Fruit fly (Drosophila melanogaster) whole organism, wandering third instar larva: ENCODE data around the gene Had1.

ENCODE experiments used
- Abd-B ChIP-seq: fragments of >200 bp; optimal IDR thresholded peaks from 2 replicates; lab custom pipeline; 2017; ENCODE audit warnings: missing biosample characterization, missing genetic modification characterization
- CG9705 ChIP-seq: fragments of 200-800 bp; sonication (Bioruptor generic); optimal IDR thresholded peaks from 2 replicates; lab custom pipeline; 2018; ENCODE audit warnings: missing biosample characterization, mild to moderate bottlenecking, missing genetic modification characterization
- GATAd ChIP-seq: sonication (Bioruptor generic); optimal IDR thresholded peaks from 2 replicates; lab custom pipeline; 2016; ENCODE audit warnings: missing biosample characterization, missing genetic modification characterization
- HLH106 ChIP-seq: fragments of 200-800 bp; optimal IDR thresholded peaks from 3 replicates; lab custom pipeline; 2019; ENCODE audit warnings: missing biosample characterization, mild to moderate bottlenecking, missing genetic modification characterization, moderate library complexity
- Hnf4 ChIP-seq: fragments of 200-800 bp; sonication (Bioruptor generic); optimal IDR thresholded peaks from 2 replicates; lab custom pipeline; 2016; ENCODE audit warnings: missing biosample characterization, mild to moderate bottlenecking, missing genetic modification characterization
- Hr78 ChIP-seq: fragments of >200 bp; optimal IDR thresholded peaks from 2 replicates; lab custom pipeline; 2017; ENCODE audit warnings: missing biosample characterization, missing genetic modification characterization
- OdsH ChIP-seq: fragments of 200-800 bp; sonication (Bioruptor generic); optimal IDR thresholded peaks from 2 replicates; lab custom pipeline; 2016; ENCODE audit warnings: missing biosample characterization, mild to moderate bottlenecking, missing genetic modification characterization
- Rel ChIP-seq, 2 experiments: fragments of 200-800 bp; sonication (Bioruptor generic) in 1 of 2; optimal IDR thresholded peaks; 2 replicates in 1 of 2; 3 replicates in 1 of 2; lab custom pipeline; 2016 to 2019; ENCODE audit warnings: mild to moderate bottlenecking in 2 of 2, missing biosample characterization in 2 of 2, missing genetic modification characterization in 2 of 2, moderate library complexity in 1 of 2
- Sp1 ChIP-seq: fragments of 200-800 bp; sonication (Bioruptor generic); optimal IDR thresholded peaks from 3 replicates; lab custom pipeline; 2019; ENCODE audit warnings: missing biosample characterization, mild to moderate bottlenecking, missing genetic modification characterization, moderate library complexity
- br ChIP-seq: fragments of 200-800 bp; sonication (Bioruptor generic); optimal IDR thresholded peaks from 2 replicates; lab custom pipeline; 2016; ENCODE audit warnings: missing biosample characterization, missing genetic modification characterization
- dmrt93B ChIP-seq: fragments of 200-800 bp; sonication (Bioruptor generic); optimal IDR thresholded peaks from 2 replicates; lab custom pipeline; 2018; ENCODE audit warnings: missing biosample characterization, mild to moderate bottlenecking, missing genetic modification characterization
- dsf ChIP-seq: sonication (Bioruptor generic); optimal IDR thresholded peaks from 2 replicates; lab custom pipeline; 2016; ENCODE audit warnings: missing biosample characterization, missing genetic modification characterization, borderline replicate concordance
- ey ChIP-seq: fragments of 200-800 bp; sonication (Bioruptor generic); optimal IDR thresholded peaks from 2 replicates; lab custom pipeline; 2016; ENCODE audit warnings: missing biosample characterization, missing genetic modification characterization
- foxo ChIP-seq, 2 experiments: fragments of 200-800 bp; sonication (Bioruptor generic); optimal IDR thresholded peaks; 2 replicates in 1 of 2; 3 replicates in 1 of 2; lab custom pipeline; 2016 to 2017; ENCODE audit warnings: missing biosample characterization in 2 of 2, missing genetic modification characterization in 2 of 2
- fru ChIP-seq: fragments of 200-800 bp; sonication (Bioruptor generic); optimal IDR thresholded peaks from 3 replicates; lab custom pipeline; 2016; ENCODE audit warnings: missing biosample characterization, mild to moderate bottlenecking, missing genetic modification characterization
- h ChIP-seq: fragments of 200-800 bp; sonication (Bioruptor generic); optimal IDR thresholded peaks from 3 replicates; lab custom pipeline; 2016; ENCODE audit warnings: missing biosample characterization, mild to moderate bottlenecking, missing genetic modification characterization
- psq ChIP-seq: fragments of 200-800 bp; sonication (Bioruptor generic); optimal IDR thresholded peaks from 3 replicates; lab custom pipeline; 2017; ENCODE audit warnings: missing biosample characterization, mild to moderate bottlenecking, missing genetic modification characterization, moderate library complexity
- rgr ChIP-seq: fragments of 200-800 bp; sonication (Bioruptor generic); optimal IDR thresholded peaks from 3 replicates; lab custom pipeline; 2016; ENCODE audit warnings: missing biosample characterization, mild to moderate bottlenecking, missing genetic modification characterization
- sv ChIP-seq: fragments of 200-800 bp; sonication (Bioruptor generic); optimal IDR thresholded peaks from 3 replicates; lab custom pipeline; 2016; ENCODE audit warnings: missing biosample characterization, missing genetic modification characterization

Had1 gene

dm6 chrX:16266437-16266836 is 42.0 kb downstream of the Had1 start, which contains the start of gene CG12507:
Gene CG12507 (minus strand): TSS chrX:16266537.
- TF ChIP-seq Hnf4 (GFP tag; lab: Kevin White, UChicago) (no peak), Abd-B (GFP tag; lab: Kevin White, UChicago) (no peak), CG9705 (GFP tag; lab: Kevin White, UChicago) (no peak), ey (GFP tag; lab: Kevin White, UChicago) (no peak), Hr78 (GFP tag; lab: Kevin White, UChicago) (no peak)
- TF ChIP-seq, all 38 proteins: peak for 0

dm6 chrX:16263415-16263814 is 45.1 kb downstream of the Had1 start:
- TF ChIP-seq h (GFP tag; lab: Kevin White, UChicago) (peak; percentile 62), rgr (peak; percentile 56), Sp1 (GFP tag; lab: Kevin White, UChicago) (peak; percentile 56), Abd-B (GFP tag; lab: Kevin White, UChicago) (no peak), OdsH (GFP tag; lab: Kevin White, UChicago) (peak; percentile 35), dsf (GFP tag; lab: Kevin White, UChicago) (no peak), sv (GFP tag; lab: Kevin White, UChicago) (peak; percentile 66), ey (GFP tag; lab: Kevin White, UChicago) (peak; percentile 48), foxo (GFP tag; optimal IDR thresholded peaks at IDR 0.05; lab: Kevin White, UChicago) (peak in 1 of 2 experiments; percentile 68), br (GFP tag; lab: Kevin White, UChicago) (peak; percentile 34), psq (peak; percentile 25), fru (peak; percentile 65), Hnf4 (GFP tag; lab: Kevin White, UChicago) (peak; percentile 33), dmrt93B (GFP tag; lab: Kevin White, UChicago) (peak; percentile 43), GATAd (GFP tag; lab: Kevin White, UChicago) (no peak), Rel (GFP tag; optimal IDR thresholded peaks at IDR 0.05; lab: Kevin White, UChicago) (no peak), Rel (tag; optimal IDR thresholded peaks at IDR 0.05; lab: Kevin White, UChicago) (no peak), HLH106 (tag; lab: Kevin White, UChicago) (peak; percentile 57)
